Fruit fly (Drosophila melanogaster) ovary, adult (tissue): Measurements from ENCODE around the gene Qtzl.

Experiments
- CG17801 ChIP-seq: fragments of 200-800 bp; optimal IDR thresholded peaks from 2 replicates; lab custom pipeline; 2019; ENCODE audit warnings: missing biosample characterization, mild to moderate bottlenecking, missing genetic modification characterization, moderate library complexity; ENCODE audit not compliant: partially characterized antibody

Gene Qtzl

DNA sequence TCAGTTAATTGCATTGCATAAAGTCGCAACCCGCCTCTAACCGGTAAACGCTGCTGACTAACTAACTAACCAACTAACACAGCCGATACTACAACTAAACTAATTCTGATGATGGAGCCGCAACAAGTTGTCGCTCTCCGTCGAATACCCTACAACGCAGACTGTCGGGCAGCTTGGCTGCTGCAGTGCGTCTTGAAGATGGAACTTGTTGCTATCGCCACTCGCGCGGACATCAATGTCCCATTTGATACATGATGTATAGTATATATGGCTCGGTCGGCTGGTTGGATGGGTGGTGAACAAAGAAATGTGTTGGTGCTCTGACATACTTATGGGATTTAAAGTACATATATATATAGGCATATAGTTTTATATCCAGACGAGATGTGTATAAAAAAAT, 30.0 kb downstream of the Qtzl start:
- TF ChIP-seq CG17801 (GFP tag; lab: Kevin White, UChicago): no peak

- TF ChIP-seq CG17801 (GFP tag; lab: Kevin White, UChicago): peak; percentile 39
Measured at dm6 chr2L:12026458-12027431, 31.2 kb downstream of the Qtzl start.

dm6 chr2L:12027435-12027834, 31.9 kb downstream of the Qtzl start, which contains the start of gene dmGlut:
dmGlut (plus strand) TSS chr2L:12027438.
- TF ChIP-seq CG17801 (GFP tag; lab: Kevin White, UChicago): no peak

- TF ChIP-seq CG17801 (GFP tag; lab: Kevin White, UChicago): no peak
Measured at dm6 chr2L:12028102-12028501, 32.6 kb downstream of the Qtzl start.

DNA sequence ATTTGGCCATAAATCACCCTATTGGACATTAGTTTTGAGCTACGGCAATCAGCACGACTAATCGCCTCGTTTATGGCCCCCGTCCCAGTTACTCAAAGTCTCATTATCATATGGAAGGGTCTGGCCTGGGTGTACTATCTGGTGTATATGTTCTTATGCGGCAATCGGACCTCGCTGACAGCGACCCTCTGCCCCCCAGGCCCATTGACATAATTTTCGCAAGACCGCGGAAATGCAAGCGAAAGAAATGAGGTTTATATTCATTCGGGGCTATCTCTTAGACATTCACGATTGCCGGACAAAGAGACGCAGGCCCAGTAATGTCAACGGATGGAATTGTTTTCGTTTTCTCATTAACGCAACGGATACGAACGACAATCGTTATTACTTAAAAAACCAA, 33.3 kb downstream of the Qtzl start:
- TF ChIP-seq CG17801 (GFP tag; lab: Kevin White, UChicago): no peak

DNA sequence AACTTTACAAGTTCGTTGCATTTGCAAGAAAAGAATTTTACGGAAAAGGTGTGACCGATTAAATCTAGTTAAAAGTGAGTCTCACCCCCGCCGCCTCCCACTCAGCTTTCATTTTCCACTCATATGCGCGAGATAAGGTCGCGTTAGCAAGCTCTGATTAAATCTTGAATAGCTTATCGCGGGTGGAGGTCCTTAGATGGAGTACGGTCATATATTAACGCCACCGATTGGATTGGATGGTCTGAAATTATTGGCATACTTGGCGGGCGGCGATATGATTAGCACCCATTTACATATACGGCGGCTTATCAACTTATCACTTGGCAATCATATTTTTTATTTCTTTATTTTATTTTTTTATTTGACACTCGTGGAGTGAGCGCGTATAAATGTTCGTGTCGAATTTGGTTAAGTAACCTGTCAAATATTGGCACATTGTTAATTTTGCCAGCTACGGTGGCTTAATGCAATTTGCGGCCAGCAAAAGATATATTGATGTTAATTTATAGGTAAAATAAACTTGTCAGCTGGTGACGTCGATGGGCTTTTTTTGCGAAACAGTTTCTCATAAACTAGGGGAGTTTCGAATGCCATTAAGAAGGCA, 34.2 kb downstream of the Qtzl start:
- no peak for TF ChIP-seq CG17801 (GFP tag; lab: Kevin White, UChicago)

DNA sequence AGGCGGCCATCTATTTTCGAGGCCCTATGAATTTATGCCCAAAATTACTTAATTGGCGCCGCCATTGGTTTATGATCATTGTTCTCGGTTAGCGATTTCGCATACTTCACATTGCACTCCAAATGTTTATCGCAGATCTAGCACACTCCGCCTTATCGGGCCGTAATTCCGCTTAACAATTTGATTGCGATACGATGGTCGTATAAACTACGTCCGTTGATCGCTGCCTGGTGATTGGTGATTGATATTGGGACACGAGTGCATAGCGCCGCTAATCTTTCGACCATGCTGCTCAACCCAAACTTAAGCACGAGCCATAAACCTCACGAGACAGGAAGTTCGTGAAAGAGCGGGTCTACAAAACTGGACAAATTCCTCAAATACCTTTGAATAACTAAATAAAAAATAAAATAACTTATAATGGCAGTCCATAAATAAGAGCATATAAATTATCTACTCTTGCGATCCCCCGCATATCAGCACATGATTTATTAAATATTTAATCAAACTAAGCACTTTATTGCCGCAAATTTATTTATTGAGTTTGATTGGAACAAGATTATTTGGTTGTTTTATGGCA, 35.1 kb downstream of the Qtzl start:
- no peak for TF ChIP-seq CG17801 (GFP tag; lab: Kevin White, UChicago)

DNA sequence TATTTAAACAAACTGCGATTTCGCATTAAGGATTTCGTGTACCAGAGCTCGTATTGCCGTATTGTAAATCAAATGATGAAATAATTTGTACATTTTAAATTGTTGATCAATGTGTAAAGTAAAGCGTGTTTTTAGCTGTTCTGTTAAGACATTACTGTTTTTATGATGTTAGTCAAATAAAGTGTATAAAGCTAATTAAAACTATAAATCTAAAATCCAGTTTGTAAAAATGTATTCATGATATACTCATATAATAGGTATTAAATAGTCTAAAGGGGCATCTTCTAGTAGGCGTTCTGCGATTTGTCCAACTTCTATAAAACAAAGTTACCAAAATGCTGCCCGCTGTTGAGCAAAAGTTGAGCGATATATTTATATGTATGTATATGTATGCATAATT, 38.4 kb downstream of the Qtzl start, which contains the start of gene CG18788:
CG18788 (plus strand) TSS at position 301 of the 400 bp plus-strand sequence.
- TF ChIP-seq CG17801 (GFP tag; lab: Kevin White, UChicago): no peak

DNA sequence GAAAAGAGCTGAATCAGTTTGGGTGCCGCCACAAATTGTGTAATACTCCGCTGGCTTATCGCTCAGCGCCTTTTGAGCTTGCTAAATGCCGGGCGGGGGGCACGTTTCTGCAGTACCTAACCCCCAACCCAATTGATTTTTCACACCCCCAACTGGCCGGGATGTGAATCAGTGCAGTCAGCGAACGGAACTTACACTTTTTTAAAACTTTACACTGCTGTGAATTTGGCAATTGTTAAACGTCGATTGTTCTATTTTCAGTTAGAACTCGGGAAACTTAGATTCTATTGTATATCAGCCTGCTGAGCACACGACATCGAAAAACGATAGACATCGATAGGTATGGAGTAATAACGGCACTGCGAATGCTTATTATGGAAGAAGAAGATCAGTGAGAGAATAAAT, 42.6 kb downstream of the Qtzl start, which contains the start of gene Tom70:
Tom70 (minus strand) TSS at position 335 of the 405 bp plus-strand sequence.
- TF ChIP-seq CG17801 (GFP tag; lab: Kevin White, UChicago): peak; percentile 30

- peak; percentile 32 for TF ChIP-seq CG17801 (GFP tag; lab: Kevin White, UChicago)
Measured at dm6 chr2L:12040510-12040909, 45.0 kb downstream of the Qtzl start, which contains the start of gene CG6766. CG6766 (minus strand) TSS chr2L:12040689.

DNA sequence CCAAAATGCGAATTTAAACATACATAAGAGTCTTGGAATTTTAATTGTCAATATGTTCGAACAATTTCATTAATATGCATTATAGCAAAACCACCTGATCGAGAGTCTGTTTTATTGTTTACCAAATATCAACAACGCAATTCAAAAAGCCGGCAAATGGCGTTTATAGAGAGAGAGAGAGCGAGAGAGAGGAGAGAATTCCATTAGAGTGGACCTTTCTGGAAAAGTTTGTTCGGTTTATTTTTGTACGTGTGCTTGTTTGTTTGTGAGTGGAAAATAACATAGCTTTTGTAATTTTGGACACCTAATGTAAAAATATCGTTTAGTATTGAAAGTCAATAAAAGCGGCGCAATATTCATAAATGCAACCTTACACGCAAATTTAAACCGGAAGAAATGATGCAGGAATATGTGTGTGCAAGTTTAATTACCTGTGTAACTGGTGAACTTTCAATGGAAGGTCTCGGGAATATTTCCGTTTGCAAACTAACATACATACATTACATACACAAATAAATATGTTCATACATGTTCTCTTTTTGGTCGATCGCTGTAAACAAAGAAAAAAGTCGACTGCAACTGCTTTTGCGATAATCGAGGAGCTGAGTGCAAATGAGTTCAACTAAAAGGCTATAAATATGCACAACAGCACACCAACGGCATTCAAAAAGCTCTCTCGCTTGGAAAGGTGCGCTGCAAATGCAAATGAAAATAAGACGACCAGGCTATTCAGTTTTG, 49.2 kb downstream of the Qtzl start, which contains the start of gene CG6785:
CG6785 (minus strand) TSS at position 588 of the 738 bp plus-strand sequence.
- peak; percentile 88 for TF ChIP-seq CG17801 (GFP tag; lab: Kevin White, UChicago)

- TF ChIP-seq CG17801 (GFP tag; lab: Kevin White, UChicago): no peak
Measured at dm6 chr2L:12045578-12045940, 50.0 kb downstream of the Qtzl start.
